Worm (Caenorhabditis elegans) whole organism, late embryonic: ENCODE measurements around the gene btb-9.

Source experiments
- K02D7.2 ChIP-seq: sonication (generic microtip); optimal IDR thresholded peaks from 2 replicates; lab custom pipeline; 2017; ENCODE audit warnings: mild to moderate bottlenecking, missing genetic modification characterization, missing compliant biosample characterization
- K09A11.1 ChIP-seq: sonication (generic microtip); optimal IDR thresholded peaks from 2 replicates; lab custom pipeline; 2017; ENCODE audit warnings: antibody characterized with exemption, mild to moderate bottlenecking, missing genetic modification characterization, missing compliant biosample characterization; ENCODE audit not compliant: insufficient read depth
- T23F11.4 ChIP-seq: fragments of 200-800 bp; sonication (Bioruptor generic); optimal IDR thresholded peaks from 2 replicates; lab custom pipeline; 2018; ENCODE audit warnings: mild to moderate bottlenecking, missing genetic modification characterization, missing compliant biosample characterization
- ahr-1 ChIP-seq: sonication (generic microtip); optimal IDR thresholded peaks from 2 replicates; lab custom pipeline; 2016; ENCODE audit warnings: missing genetic modification characterization, missing compliant biosample characterization
- ama-1 ChIP-seq: fragments of 150-350 bp; optimal IDR thresholded peaks from 2 replicates; lab custom pipeline; 2014
- ceh-14 ChIP-seq: sonication (generic microtip); optimal IDR thresholded peaks from 2 replicates; lab custom pipeline; 2016; ENCODE audit warnings: missing genotype, missing genetic modification characterization, missing compliant biosample characterization
- ceh-19 ChIP-seq: fragments of 200-800 bp; sonication (Bioruptor generic); optimal IDR thresholded peaks from 2 replicates; lab custom pipeline; 2018; ENCODE audit warnings: mild to moderate bottlenecking, missing genetic modification characterization, missing compliant biosample characterization
- ceh-2 ChIP-seq: sonication (generic microtip); optimal IDR thresholded peaks from 2 replicates; lab custom pipeline; 2016; ENCODE audit warnings: missing genotype, missing genetic modification characterization, missing compliant biosample characterization
- ceh-22 ChIP-seq: sonication (generic microtip); optimal IDR thresholded peaks from 2 replicates; lab custom pipeline; 2017; ENCODE audit warnings: missing biosample characterization, missing genetic modification characterization
- ceh-31 ChIP-seq: sonication (generic microtip); optimal IDR thresholded peaks from 2 replicates; lab custom pipeline; 2016; ENCODE audit warnings: missing genetic modification characterization, missing compliant biosample characterization
- ceh-45 ChIP-seq: fragments of 200-800 bp; sonication (Bioruptor generic); IDR thresholded peaks from 2 replicates; pipeline ENCODE4 v1.3.6; 2022; ENCODE audit warnings: missing genetic modification reagents, missing genetic modification characterization, missing compliant biosample characterization
- ceh-48 ChIP-seq: sonication (generic microtip); optimal IDR thresholded peaks from 2 replicates; lab custom pipeline; 2016; ENCODE audit warnings: missing genetic modification characterization, inconsistent platforms, missing compliant biosample characterization
- ceh-6 ChIP-seq: fragments of 200-800 bp; sonication (Bioruptor generic); optimal IDR thresholded peaks from 2 replicates; lab custom pipeline; 2018; ENCODE audit warnings: mild to moderate bottlenecking, missing genetic modification characterization, missing compliant biosample characterization
- che-1 ChIP-seq: sonication (generic microtip); optimal IDR thresholded peaks from 2 replicates; lab custom pipeline; 2016; ENCODE audit warnings: mild to moderate bottlenecking, missing genetic modification characterization, missing compliant biosample characterization
- dmd-4 ChIP-seq: sonication (generic microtip); optimal IDR thresholded peaks from 2 replicates; lab custom pipeline; 2016; ENCODE audit warnings: borderline replicate concordance, missing genetic modification characterization, missing compliant biosample characterization
- dve-1 ChIP-seq: sonication (generic microtip); optimal IDR thresholded peaks from 2 replicates; lab custom pipeline; 2017; ENCODE audit warnings: antibody characterized with exemption, mild to moderate bottlenecking, missing genetic modification characterization, missing compliant biosample characterization
- elt-2 ChIP-seq: sonication (generic microtip); optimal IDR thresholded peaks from 2 replicates; lab custom pipeline; 2016; ENCODE audit warnings: missing genetic modification reagents, missing genetic modification characterization, missing compliant biosample characterization
- elt-4 ChIP-seq: sonication (generic microtip); optimal IDR thresholded peaks from 2 replicates; lab custom pipeline; 2016; ENCODE audit warnings: missing genetic modification characterization, missing compliant biosample characterization
- ets-4 ChIP-seq: sonication (generic microtip); optimal IDR thresholded peaks from 2 replicates; lab custom pipeline; 2016; ENCODE audit warnings: missing genetic modification characterization, missing compliant biosample characterization
- fax-1 ChIP-seq: sonication (generic microtip); optimal IDR thresholded peaks from 2 replicates; lab custom pipeline; 2016; ENCODE audit warnings: missing genotype, missing genetic modification characterization, missing compliant biosample characterization
- fkh-10 ChIP-seq: fragments of 150-350 bp; optimal IDR thresholded peaks from 2 replicates; lab custom pipeline; 2014; ENCODE audit warnings: missing biosample characterization, missing genetic modification reagents, missing genetic modification characterization
- hlh-30 ChIP-seq: sonication (generic microtip); optimal IDR thresholded peaks from 2 replicates; lab custom pipeline; 2017; ENCODE audit warnings: antibody characterized with exemption, missing genetic modification characterization, missing compliant biosample characterization; ENCODE audit not compliant: insufficient read depth
- odd-2 ChIP-seq: sonication (generic microtip); optimal IDR thresholded peaks from 2 replicates; lab custom pipeline; 2017; ENCODE audit warnings: antibody characterized with exemption, mild to moderate bottlenecking, missing genetic modification characterization, missing compliant biosample characterization
- pag-3 ChIP-seq: sonication (generic microtip); optimal IDR thresholded peaks from 2 replicates; lab custom pipeline; 2016; ENCODE audit warnings: missing compliant biosample characterization, missing genetic modification characterization, borderline replicate concordance
- pha-4 ChIP-seq: fragments of 150-350 bp; optimal IDR thresholded peaks from 2 replicates; lab custom pipeline; 2018; ENCODE audit warnings: missing biosample characterization, missing genetic modification reagents, missing genetic modification characterization
- ref-2 ChIP-seq: sonication (generic microtip); optimal IDR thresholded peaks from 2 replicates; lab custom pipeline; 2016; ENCODE audit warnings: missing genetic modification characterization, missing compliant biosample characterization
- rnt-1 ChIP-seq: sonication (generic microtip); optimal IDR thresholded peaks from 2 replicates; lab custom pipeline; 2016; ENCODE audit warnings: missing genetic modification characterization, missing compliant biosample characterization
- sdc-2 ChIP-seq: sonication (generic microtip); optimal IDR thresholded peaks from 2 replicates; lab custom pipeline; 2016; ENCODE audit warnings: missing genotype, missing genetic modification characterization, missing compliant biosample characterization
- sox-2 ChIP-seq: fragments of 200-800 bp; sonication (Bioruptor generic); IDR thresholded peaks from 2 replicates; pipeline ENCODE4 v1.3.6; 2022; ENCODE audit warnings: missing genetic modification reagents, missing genetic modification characterization, missing compliant biosample characterization
- tbx-7 ChIP-seq: sonication (generic microtip); optimal IDR thresholded peaks from 2 replicates; lab custom pipeline; 2016; ENCODE audit warnings: missing genotype, missing genetic modification characterization, missing compliant biosample characterization
- unc-42 ChIP-seq: sonication (generic microtip); optimal IDR thresholded peaks from 2 replicates; lab custom pipeline; 2016; ENCODE audit warnings: missing genotype, missing genetic modification characterization, missing compliant biosample characterization
- unc-86 ChIP-seq: sonication (generic microtip); optimal IDR thresholded peaks from 2 replicates; lab custom pipeline; 2016; ENCODE audit warnings: missing genetic modification characterization, missing compliant biosample characterization
- ztf-16 ChIP-seq: sonication (generic microtip); optimal IDR thresholded peaks from 2 replicates; lab custom pipeline; 2017; ENCODE audit warnings: missing genetic modification characterization, missing compliant biosample characterization

Gene btb-9

DNA sequence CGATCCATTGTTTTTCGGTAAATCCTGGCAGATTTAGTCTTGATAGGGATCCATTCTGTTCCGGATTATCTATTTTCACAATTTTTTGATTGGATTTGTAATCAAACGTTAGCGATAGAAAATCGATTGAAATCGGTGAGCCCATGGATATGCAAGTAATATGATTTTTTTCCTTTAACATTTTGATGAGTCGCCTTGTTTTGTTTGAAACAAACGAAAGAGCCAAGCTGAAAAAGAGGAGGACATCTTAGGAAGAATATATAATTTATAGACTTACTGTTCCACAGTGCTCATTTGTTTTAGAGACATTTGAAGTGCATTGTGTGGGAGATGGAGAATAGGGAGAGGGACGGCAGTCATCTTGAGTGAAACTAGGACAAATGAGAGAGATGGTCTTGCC, 39.5 kb upstream of the btb-9 start, which contains the start of the genes fbxb-18 and fbxb-19:
fbxb-18 (minus strand) TSS at position 101 of the 400 bp plus-strand sequence.
fbxb-19 (minus strand) TSS at position 369 of the 400 bp plus-strand sequence.
- TF ChIP-seq fkh-10 (GFP tag; lab: Kevin White, UChicago): no peak
- no peak for TF ChIP-seq elt-2 (tag; lab: Kevin White, UChicago)
- no peak for TF ChIP-seq pha-4
- no peak for TF ChIP-seq ama-1 (lab: Kevin White, UChicago)
- no peak for TF ChIP-seq ref-2
- TF ChIP-seq fax-1 (tag; lab: Kevin White, UChicago): no peak
- no peak for TF ChIP-seq sdc-2 (tag; lab: Kevin White, UChicago)
- TF ChIP-seq che-1 (tag; lab: Kevin White, UChicago): no peak
- TF ChIP-seq ztf-16 (tag; lab: Kevin White, UChicago): no peak
- no peak for TF ChIP-seq odd-2 (tag; lab: Kevin White, UChicago)
- no peak for TF ChIP-seq pag-3

ce11 chrII:1691011-1691410, 37.3 kb upstream of the btb-9 start, which contains the start of gene fbxc-22:
fbxc-22 (minus strand) TSS chrII:1691111.
- no peak for TF ChIP-seq dve-1 (tag; lab: Kevin White, UChicago)
- no peak for TF ChIP-seq K02D7.2 (tag; lab: Kevin White, UChicago)
- no peak for TF ChIP-seq dmd-4

ce11 chrII:1692827-1693226, 35.5 kb upstream of the btb-9 start, which contains the start of gene fbxc-21:
fbxc-21 (minus strand) TSS chrII:1692927.
- TF ChIP-seq ceh-6 (GFP tag; lab: Kevin White, UChicago): no peak
- TF ChIP-seq ref-2: no peak
- TF ChIP-seq tbx-7: no peak
- no peak for TF ChIP-seq ceh-14 (tag; lab: Kevin White, UChicago)
- TF ChIP-seq rnt-1: no peak
- no peak for TF ChIP-seq ceh-48 (tag; lab: Kevin White, UChicago)
- no peak for TF ChIP-seq unc-42 (tag; lab: Kevin White, UChicago)

DNA sequence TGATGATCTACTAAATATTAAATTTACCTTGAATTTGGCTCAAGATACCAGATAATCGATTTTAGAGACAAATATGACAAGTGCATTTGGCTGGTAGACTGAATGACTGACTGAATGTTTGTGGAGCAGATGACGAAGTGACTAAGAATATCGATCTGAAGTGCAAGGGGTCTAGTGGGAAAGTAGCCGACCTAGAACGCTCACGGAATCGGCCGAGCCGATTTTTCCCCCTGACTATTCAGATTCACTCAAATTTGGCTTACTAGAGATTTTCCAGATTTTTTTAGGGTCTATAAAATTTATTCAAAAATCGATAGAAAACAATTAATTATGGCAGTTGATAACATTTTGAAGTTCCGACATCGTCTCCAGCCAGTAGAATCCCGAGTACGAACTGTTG, 33.8 kb upstream of the btb-9 start, which contains the start of gene fbxc-26:
fbxc-26 (minus strand) TSS at position 101 of the 400 bp plus-strand sequence.
- no peak for TF ChIP-seq sox-2 (GFP tag; lab: Robert Waterston, UW)
- no peak for TF ChIP-seq che-1 (tag; lab: Kevin White, UChicago)
- no peak for TF ChIP-seq rnt-1
- TF ChIP-seq ceh-2 (tag; lab: Kevin White, UChicago): no peak
- no peak for TF ChIP-seq ceh-14 (tag; lab: Kevin White, UChicago)
- no peak for TF ChIP-seq K02D7.2 (tag; lab: Kevin White, UChicago)
- TF ChIP-seq ceh-31 (tag; lab: Kevin White, UChicago): no peak
- no peak for TF ChIP-seq ahr-1 (tag; lab: Kevin White, UChicago)

DNA sequence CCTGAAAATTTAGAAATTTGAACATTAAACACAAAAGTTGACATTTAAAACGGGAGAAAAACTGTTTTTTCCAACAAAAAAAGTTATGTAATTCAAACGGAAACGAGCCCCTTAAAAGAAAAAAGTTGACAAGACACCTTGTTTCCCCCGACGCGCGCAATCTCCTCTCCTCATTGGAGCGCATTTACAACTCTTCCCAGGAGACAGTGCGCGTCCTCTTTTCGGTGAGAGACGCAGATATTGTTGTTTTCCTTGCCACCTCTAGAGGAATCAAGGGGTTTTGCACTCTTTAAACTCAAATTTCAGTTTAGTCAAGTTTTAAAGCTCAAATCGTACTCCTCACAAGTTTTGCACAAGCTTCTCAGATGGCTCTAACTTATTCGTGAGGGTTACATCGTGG, 32.4 kb upstream of the btb-9 start, which contains the start of gene F58E1.13:
F58E1.13 (minus strand) TSS at position 12 of the 400 bp plus-strand sequence.
- no peak for TF ChIP-seq dmd-4
- TF ChIP-seq sdc-2 (tag; lab: Kevin White, UChicago): no peak
- TF ChIP-seq elt-2 (tag; lab: Kevin White, UChicago): no peak

DNA sequence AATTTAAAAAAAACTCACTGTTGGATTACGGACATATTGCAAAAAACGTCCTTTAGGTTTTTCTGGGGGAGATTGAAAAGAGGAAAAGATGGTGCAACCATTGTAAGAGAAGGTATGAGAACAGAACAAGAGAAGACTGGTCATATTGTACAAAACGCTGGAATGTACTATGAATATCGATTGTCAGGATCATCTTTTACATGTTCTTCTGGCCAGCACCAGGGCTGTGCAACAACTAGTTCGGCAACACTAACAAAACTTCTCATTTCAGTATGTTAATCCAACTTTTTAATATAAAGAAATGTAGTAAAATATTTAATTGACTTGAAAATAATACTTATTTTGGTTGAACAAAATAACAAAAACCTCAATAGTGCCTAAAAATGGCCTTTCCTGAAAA, 24.9 kb upstream of the btb-9 start, which contains the start of gene fbxb-47:
fbxb-47 (minus strand) TSS at position 101 of the 400 bp plus-strand sequence.
- TF ChIP-seq ceh-45 (GFP tag; lab: Robert Waterston, UW) (no peak), rnt-1 (no peak), K09A11.1 (tag; lab: Kevin White, UChicago) (no peak), T23F11.4 (GFP tag; lab: Kevin White, UChicago) (no peak), hlh-30 (no peak), ceh-22 (no peak), ceh-19 (GFP tag; lab: Kevin White, UChicago) (no peak), elt-4 (no peak), unc-86 (no peak), ets-4 (no peak), ztf-16 (tag; lab: Kevin White, UChicago) (no peak)
